Fruit fly (Drosophila melanogaster) S2 (cell line): ENCODE results near the gene CG6163.

Experiments
- CG8478 ChIP-seq: fragments of >200 bp; optimal IDR thresholded peaks from 2 replicates; lab custom pipeline; 2018
- CTCF ChIP-seq, 2 experiments: fragments of >200 bp; optimal IDR thresholded peaks; 2 replicates each; lab custom pipeline; 2018

The CG6163 gene

dm6 chr3L:11322148-11323093, 42.3 kb downstream of the CG6163 start:
- TF ChIP-seq CG8478 (lab: Kevin White, UChicago) (no peak), CTCF (optimal IDR thresholded peaks at IDR 0.05; lab: Kevin White, UChicago) (no peak)

- TF ChIP-seq CG8478 (lab: Kevin White, UChicago) (no peak), CTCF (optimal IDR thresholded peaks at IDR 0.05; lab: Kevin White, UChicago) (no peak)
These were observed 43.1 kb downstream of the CG6163 start, which contains the start of gene CG6168 for dm6 chr3L:11321619-11322018. CG6168 (minus strand) TSS chr3L:11321719.

dm6 chr3L:11320124-11320523, 44.6 kb downstream of the CG6163 start:
- TF ChIP-seq CTCF (optimal IDR thresholded peaks at IDR 0.05; lab: Kevin White, UChicago), result no peak

DNA sequence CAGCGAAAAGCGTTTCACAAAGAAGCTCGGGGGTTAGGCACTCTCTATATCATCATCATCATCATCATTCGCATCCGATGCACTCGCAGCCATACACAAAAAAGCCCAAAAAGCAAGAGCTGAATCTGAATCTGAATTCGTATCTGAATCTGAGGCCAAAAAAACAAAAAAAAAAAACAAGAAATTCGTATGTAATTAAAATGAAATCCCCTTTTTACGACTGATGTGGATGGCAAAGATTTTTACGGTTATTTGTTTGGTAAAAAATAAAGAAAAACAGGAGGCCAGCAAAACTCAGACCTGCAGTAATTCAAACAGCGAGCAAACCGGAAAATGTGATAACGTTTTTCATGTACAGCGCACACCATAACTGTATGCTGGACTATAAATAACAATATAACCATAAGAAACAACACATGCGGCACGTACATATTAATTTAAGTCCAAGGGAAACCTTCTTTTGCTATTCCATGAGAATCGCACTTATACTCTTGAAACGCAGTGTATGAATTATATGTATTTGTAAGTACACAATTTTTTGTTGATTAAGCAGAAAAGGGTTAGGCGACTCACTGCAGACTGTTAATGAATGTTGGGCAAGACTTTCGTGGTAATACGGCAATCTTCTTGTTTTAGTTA, 46.0 kb downstream of the CG6163 start:
- TF ChIP-seq CG8478 (lab: Kevin White, UChicago) (no peak), CTCF (optimal IDR thresholded peaks at IDR 0.05; lab: Kevin White, UChicago) (no peak)

dm6 chr3L:11317464-11317863, 47.2 kb downstream of the CG6163 start:
- TF ChIP-seq CTCF (optimal IDR thresholded peaks at IDR 0.05; lab: Kevin White, UChicago) (no peak), CG8478 (lab: Kevin White, UChicago) (no peak)

DNA sequence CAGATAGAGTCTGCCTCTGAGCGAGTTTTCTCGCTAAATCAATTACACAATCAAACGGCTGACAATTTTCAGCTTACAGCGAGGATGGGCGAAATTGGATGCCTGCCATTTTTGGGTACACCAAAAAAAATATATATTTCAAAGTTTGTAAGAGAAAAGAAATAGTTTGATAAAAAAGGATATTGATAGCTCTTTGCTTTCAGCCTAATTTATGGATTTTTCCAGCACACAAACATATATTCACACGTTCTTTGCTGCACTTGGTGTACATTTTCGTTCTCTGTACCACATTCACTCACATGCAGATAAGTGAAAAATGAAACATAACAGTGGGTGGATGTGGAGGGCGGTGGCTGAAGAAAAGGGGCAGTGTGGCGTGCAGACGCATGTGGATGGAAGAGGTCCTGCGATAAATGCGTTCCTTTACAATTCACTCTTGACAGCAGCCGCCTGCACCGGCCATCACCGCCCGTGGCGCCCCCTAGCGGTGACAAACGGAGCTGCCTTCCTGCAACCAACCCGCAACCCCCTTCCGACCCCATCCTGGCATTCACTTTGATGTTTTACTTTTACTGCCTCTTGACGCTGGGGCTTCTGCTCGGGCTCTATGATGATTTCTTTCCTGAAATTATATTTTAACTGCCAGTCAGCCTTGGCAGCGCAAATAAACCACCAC, 49.6 kb downstream of the CG6163 start:
- no peak for TF ChIP-seq CG8478 (lab: Kevin White, UChicago)
- peak; percentile 84 to 88 for TF ChIP-seq CTCF (optimal IDR thresholded peaks at IDR 0.05; lab: Kevin White, UChicago)

- TF ChIP-seq CTCF (optimal IDR thresholded peaks at IDR 0.05; lab: Kevin White, UChicago) (no peak), CG8478 (lab: Kevin White, UChicago) (no peak)
These were observed 52.0 kb downstream of the CG6163 start for dm6 chr3L:11312698-11313097.
